Fruit fly (Drosophila melanogaster): Measurements from ENCODE around the gene CG11726.

CG11726 gene

dm6 chr3L:11433151-11433550 is 38.7 kb downstream of the CG11726 start:
- TF ChIP-seq pad (GFP tag; optimal IDR thresholded peaks at IDR 0.05) = no peak
- TF ChIP-seq Clk (GFP tag; optimal IDR thresholded peaks at IDR 0.05) = no peak
- no peak for TF ChIP-seq CG7101 (tag; optimal IDR thresholded peaks at IDR 0.05)
- no peak for TF ChIP-seq CG7045 (GFP tag; optimal IDR thresholded peaks at IDR 0.05)
- no peak for TF ChIP-seq Hr96 (GFP tag; optimal IDR thresholded peaks at IDR 0.05)
- TF ChIP-seq cic (GFP tag; optimal IDR thresholded peaks at IDR 0.05) = no peak
- no peak for TF ChIP-seq kay (GFP tag; ENCODE audit: borderline replicate concordance)
- no peak for TF ChIP-seq CG12768 (GFP tag; optimal IDR thresholded peaks at IDR 0.05)
- TF ChIP-seq bab1 (GFP tag; optimal IDR thresholded peaks at IDR 0.05) = no peak
- no peak for TF ChIP-seq CG5204 (GFP tag; optimal IDR thresholded peaks at IDR 0.05)
- no peak for TF ChIP-seq Crg-1 (GFP tag; optimal IDR thresholded peaks at IDR 0.05)

dm6 chr3L:11434112-11434511 is 39.6 kb downstream of the CG11726 start:
- TF ChIP-seq tj (GFP tag; optimal IDR thresholded peaks at IDR 0.05) = no peak
- TF ChIP-seq toe (GFP tag; optimal IDR thresholded peaks at IDR 0.05) = no peak
- TF ChIP-seq CG7045 (GFP tag; optimal IDR thresholded peaks at IDR 0.05) = no peak
- TF ChIP-seq cnc (optimal IDR thresholded peaks at IDR 0.05) = no peak
- TF ChIP-seq CG7101 (tag; optimal IDR thresholded peaks at IDR 0.05) = no peak
- no peak for TF ChIP-seq CG33017 (tag; optimal IDR thresholded peaks at IDR 0.05)
- no peak for TF ChIP-seq Clk (GFP tag; optimal IDR thresholded peaks at IDR 0.05)
- no peak for TF ChIP-seq CG1620 (GFP tag; optimal IDR thresholded peaks at IDR 0.05)
- no peak for TF ChIP-seq Crg-1 (GFP tag; optimal IDR thresholded peaks at IDR 0.05)
- TF ChIP-seq CG12768 (GFP tag; optimal IDR thresholded peaks at IDR 0.05) = no peak
- no peak for TF ChIP-seq bab1 (GFP tag; optimal IDR thresholded peaks at IDR 0.05)
- TF ChIP-seq ovo (GFP tag; optimal IDR thresholded peaks at IDR 0.05) = no peak
- no peak for TF ChIP-seq CG11617 (GFP tag; optimal IDR thresholded peaks at IDR 0.05)
- no peak for TF ChIP-seq CG5204 (GFP tag; optimal IDR thresholded peaks at IDR 0.05)
- TF ChIP-seq CG14711 (tag; optimal IDR thresholded peaks at IDR 0.05) = no peak
- no peak for TF ChIP-seq kay (GFP tag; ENCODE audit: borderline replicate concordance)
- TF ChIP-seq pad (GFP tag; optimal IDR thresholded peaks at IDR 0.05) = no peak
- TF ChIP-seq Mnt (GFP tag; optimal IDR thresholded peaks at IDR 0.05) = no peak

dm6 chr3L:11435376-11435775 is 40.9 kb downstream of the CG11726 start, which contains the start of gene CG6149:
TSS of gene CG6149 (minus strand) at chr3L:11435476.
- TF ChIP-seq toe (GFP tag; optimal IDR thresholded peaks at IDR 0.05) (no peak), CG11617 (GFP tag; optimal IDR thresholded peaks at IDR 0.05) (no peak), Hr96 (GFP tag; optimal IDR thresholded peaks at IDR 0.05) (no peak), tj (GFP tag; optimal IDR thresholded peaks at IDR 0.05) (no peak), Clk (GFP tag; optimal IDR thresholded peaks at IDR 0.05) (no peak), Crg-1 (GFP tag; optimal IDR thresholded peaks at IDR 0.05) (no peak), kay (GFP tag; ENCODE audit: borderline replicate concordance) (no peak), Mnt (GFP tag; optimal IDR thresholded peaks at IDR 0.05) (no peak), CG7101 (tag; optimal IDR thresholded peaks at IDR 0.05) (no peak)

- TF ChIP-seq bab1 (GFP tag; optimal IDR thresholded peaks at IDR 0.05) = no peak
- TF ChIP-seq CG1620 (GFP tag; optimal IDR thresholded peaks at IDR 0.05) = no peak
- no peak for TF ChIP-seq ovo (GFP tag; optimal IDR thresholded peaks at IDR 0.05)
- TF ChIP-seq CG5204 (GFP tag; optimal IDR thresholded peaks at IDR 0.05) = no peak
- no peak for TF ChIP-seq kay (GFP tag; ENCODE audit: borderline replicate concordance)
- no peak for TF ChIP-seq Mnt (GFP tag; optimal IDR thresholded peaks at IDR 0.05)
- no peak for TF ChIP-seq CG12768 (GFP tag; optimal IDR thresholded peaks at IDR 0.05)
- no peak for TF ChIP-seq Crg-1 (GFP tag; optimal IDR thresholded peaks at IDR 0.05)
- no peak for TF ChIP-seq CG33017 (tag; optimal IDR thresholded peaks at IDR 0.05)
- no peak for TF ChIP-seq CG11617 (GFP tag; optimal IDR thresholded peaks at IDR 0.05)
- TF ChIP-seq pad (GFP tag; optimal IDR thresholded peaks at IDR 0.05) = no peak
Measured at dm6 chr3L:11439570-11439969, 45.1 kb downstream of the CG11726 start.

- TF ChIP-seq pad (GFP tag; optimal IDR thresholded peaks at IDR 0.05) (no peak), CG7101 (tag; optimal IDR thresholded peaks at IDR 0.05) (no peak), Clk (GFP tag; optimal IDR thresholded peaks at IDR 0.05) (no peak), cic (GFP tag; optimal IDR thresholded peaks at IDR 0.05) (no peak), CG14711 (tag; optimal IDR thresholded peaks at IDR 0.05) (no peak), CG11617 (GFP tag; optimal IDR thresholded peaks at IDR 0.05) (no peak), Hr96 (GFP tag; optimal IDR thresholded peaks at IDR 0.05) (no peak), Crg-1 (GFP tag; optimal IDR thresholded peaks at IDR 0.05) (no peak), toe (GFP tag; optimal IDR thresholded peaks at IDR 0.05) (no peak), bab1 (GFP tag; optimal IDR thresholded peaks at IDR 0.05) (no peak), cnc (optimal IDR thresholded peaks at IDR 0.05) (no peak), CG12768 (GFP tag; optimal IDR thresholded peaks at IDR 0.05) (no peak), ovo (GFP tag; optimal IDR thresholded peaks at IDR 0.05) (no peak), Mnt (GFP tag; optimal IDR thresholded peaks at IDR 0.05) (no peak)
Measured at dm6 chr3L:11440258-11440657, 45.8 kb downstream of the CG11726 start.

dm6 chr3L:11440769-11441168 is 46.3 kb downstream of the CG11726 start:
- TF ChIP-seq cic (GFP tag; optimal IDR thresholded peaks at IDR 0.05) (no peak), bab1 (GFP tag; optimal IDR thresholded peaks at IDR 0.05) (no peak), CG12768 (GFP tag; optimal IDR thresholded peaks at IDR 0.05) (no peak), CG5204 (GFP tag; optimal IDR thresholded peaks at IDR 0.05) (no peak), tj (GFP tag; optimal IDR thresholded peaks at IDR 0.05) (no peak), kay (GFP tag; ENCODE audit: borderline replicate concordance) (no peak), CG1620 (GFP tag; optimal IDR thresholded peaks at IDR 0.05) (no peak), Mnt (GFP tag; optimal IDR thresholded peaks at IDR 0.05) (no peak), toe (GFP tag; optimal IDR thresholded peaks at IDR 0.05) (no peak), Clk (GFP tag; optimal IDR thresholded peaks at IDR 0.05) (no peak), CG7045 (GFP tag; optimal IDR thresholded peaks at IDR 0.05) (no peak), CG11617 (GFP tag; optimal IDR thresholded peaks at IDR 0.05) (no peak), Crg-1 (GFP tag; optimal IDR thresholded peaks at IDR 0.05) (no peak), ovo (GFP tag; optimal IDR thresholded peaks at IDR 0.05) (no peak), CG7101 (tag; optimal IDR thresholded peaks at IDR 0.05) (no peak), CG33017 (tag; optimal IDR thresholded peaks at IDR 0.05) (no peak), Hr96 (GFP tag; optimal IDR thresholded peaks at IDR 0.05) (no peak), cnc (optimal IDR thresholded peaks at IDR 0.05) (no peak)
